Fruit fly (Drosophila melanogaster) whole organism, embryonic: ENCODE measurements around the gene bab2.

Experiments
- CG10543 ChIP-seq: fragments of 200-800 bp; sonication (Bioruptor generic); optimal IDR thresholded peaks from 3 replicates; lab custom pipeline; 2017; ENCODE audit warnings: missing biosample characterization, mild to moderate bottlenecking, missing genetic modification characterization, moderate library complexity
- CG10979 ChIP-seq: fragments of 200-800 bp; sonication (Bioruptor generic); optimal IDR thresholded peaks from 2 replicates; lab custom pipeline; 2018; ENCODE audit warnings: missing biosample characterization, mild to moderate bottlenecking, missing genetic modification characterization, moderate library complexity
- CG17361 ChIP-seq: fragments of 200-800 bp; sonication (Bioruptor generic); IDR thresholded peaks from 3 replicates; pipeline ENCODE4 v1.3.6; 2022; ENCODE audit warnings: missing biosample characterization, missing genetic modification characterization
- CG18764 ChIP-seq: fragments of 200-800 bp; sonication (Bioruptor generic); optimal IDR thresholded peaks from 3 replicates; lab custom pipeline; 2016; ENCODE audit warnings: missing biosample characterization, missing genetic modification characterization
- CG33213 ChIP-seq: fragments of 200-800 bp; sonication (Bioruptor generic); optimal IDR thresholded peaks from 3 replicates; lab custom pipeline; 2016; ENCODE audit warnings: missing biosample characterization, missing genetic modification characterization
- CG33557 ChIP-seq: fragments of 200-800 bp; sonication (Bioruptor generic); optimal IDR thresholded peaks from 2 replicates; lab custom pipeline; 2019; ENCODE audit warnings: missing biosample characterization, mild to moderate bottlenecking, missing genetic modification characterization, moderate library complexity
- CG3847 ChIP-seq: fragments of 200-800 bp; sonication (Bioruptor generic); IDR thresholded peaks from 2 replicates; pipeline ENCODE4 v1.3.6; 2022; ENCODE audit warnings: missing biosample characterization, missing genetic modification characterization
- CG5180 ChIP-seq: fragments of 200-800 bp; sonication (Bioruptor generic); optimal IDR thresholded peaks from 3 replicates; lab custom pipeline; 2017; ENCODE audit warnings: missing biosample characterization, missing genetic modification characterization, mild to moderate bottlenecking, moderate library complexity, missing genetic modification reagents
- CG6683 ChIP-seq: fragments of 200-800 bp; sonication (Bioruptor generic); optimal IDR thresholded peaks from 2 replicates; lab custom pipeline; 2017; ENCODE audit warnings: missing biosample characterization, mild to moderate bottlenecking, missing genetic modification characterization, missing genetic modification reagents
- CG6689 ChIP-seq: fragments of 200-800 bp; sonication (Bioruptor generic); IDR thresholded peaks from 2 replicates; pipeline ENCODE4 v1.3.6; 2022; ENCODE audit warnings: missing biosample characterization, missing genetic modification characterization
- CG7745 ChIP-seq: fragments of 200-800 bp; sonication (Bioruptor generic); optimal IDR thresholded peaks from 2 replicates; lab custom pipeline; 2018; ENCODE audit warnings: missing biosample characterization, mild to moderate bottlenecking, missing genetic modification characterization, moderate library complexity
- CG8478 ChIP-seq: fragments of >200 bp; optimal IDR thresholded peaks from 2 replicates; lab custom pipeline; 2018
- CG9817 ChIP-seq: fragments of 200-800 bp; sonication (Bioruptor generic); optimal IDR thresholded peaks from 2 replicates; lab custom pipeline; 2018; ENCODE audit warnings: missing biosample characterization, mild to moderate bottlenecking, missing genetic modification characterization, moderate library complexity
- CG9876 ChIP-seq: fragments of 200-800 bp; sonication (Bioruptor generic); optimal IDR thresholded peaks from 2 replicates; lab custom pipeline; 2016; ENCODE audit warnings: missing biosample characterization, missing genetic modification characterization
- CTCF ChIP-seq: fragments of 200-800 bp; sonication (Bioruptor generic); optimal IDR thresholded peaks from 2 replicates; lab custom pipeline; 2017; ENCODE audit warnings: missing biosample characterization, mild to moderate bottlenecking, missing genetic modification characterization, moderate library complexity
- Dip2 ChIP-seq: fragments of 200-800 bp; sonication (Bioruptor generic); IDR thresholded peaks from 2 replicates; pipeline ENCODE4 v1.3.6; 2022; ENCODE audit warnings: missing biosample characterization, missing genetic modification characterization
- Dll ChIP-seq: fragments of 200-800 bp; sonication (Bioruptor generic); IDR thresholded peaks from 4 replicates; pipeline ENCODE4 v1.3.6; 2022; ENCODE audit warnings: missing biosample characterization, missing genetic modification characterization; ENCODE audit not compliant: partially characterized antibody
- Fer1 ChIP-seq: fragments of 200-800 bp; sonication (Bioruptor generic); optimal IDR thresholded peaks from 2 replicates; lab custom pipeline; 2017; ENCODE audit warnings: missing biosample characterization, mild to moderate bottlenecking, missing genetic modification characterization
- H15 ChIP-seq: fragments of 200-800 bp; sonication (Bioruptor generic); IDR thresholded peaks from 3 replicates; pipeline ENCODE4 v1.3.6; 2022; ENCODE audit warnings: missing biosample characterization, missing genetic modification characterization
- HLHmδ ChIP-seq: fragments of 200-800 bp; sonication (Bioruptor generic); optimal IDR thresholded peaks from 2 replicates; lab custom pipeline; 2018; ENCODE audit warnings: missing biosample characterization, mild to moderate bottlenecking, missing genetic modification characterization, moderate library complexity
- NC2β ChIP-seq: fragments of 200-800 bp; sonication (Bioruptor generic); optimal IDR thresholded peaks from 2 replicates; lab custom pipeline; 2016; ENCODE audit warnings: missing biosample characterization, missing genetic modification characterization
- Neu2 ChIP-seq: fragments of 200-800 bp; sonication (Bioruptor generic); optimal IDR thresholded peaks from 3 replicates; lab custom pipeline; 2016; ENCODE audit warnings: missing biosample characterization, missing genetic modification characterization, borderline replicate concordance
- Rfx ChIP-seq: fragments of 200-800 bp; sonication (Bioruptor generic); IDR thresholded peaks from 2 replicates; pipeline ENCODE4 v1.3.6; 2022; ENCODE audit warnings: missing biosample characterization, missing genetic modification characterization
- Sox100B ChIP-seq: fragments of 200-800 bp; sonication (Bioruptor generic); optimal IDR thresholded peaks from 3 replicates; lab custom pipeline; 2018; ENCODE audit warnings: missing biosample characterization, mild to moderate bottlenecking, missing genetic modification characterization
- Stat92E ChIP-seq, 3 experiments: fragments of >200 bp in 2 of 3; fragments of 200-800 bp in 1 of 3; sonication (Bioruptor generic) in 1 of 3; optimal IDR thresholded peaks; 2 replicates each; lab custom pipeline; 2017 to 2019; ENCODE audit warnings: missing biosample characterization in 3 of 3, missing genetic modification characterization in 3 of 3, mild to moderate bottlenecking in 1 of 3, moderate library complexity in 1 of 3
- az2 ChIP-seq: fragments of 200-800 bp; sonication (Bioruptor generic); optimal IDR thresholded peaks from 3 replicates; lab custom pipeline; 2016; ENCODE audit warnings: missing biosample characterization, missing genetic modification characterization
- cg ChIP-seq: fragments of 200-800 bp; sonication (Bioruptor generic); optimal IDR thresholded peaks from 3 replicates; lab custom pipeline; 2019; ENCODE audit warnings: missing biosample characterization, mild to moderate bottlenecking, missing genetic modification characterization, moderate library complexity
- chinmo ChIP-seq: fragments of 200-800 bp; sonication (Bioruptor generic); IDR thresholded peaks from 4 replicates; pipeline ENCODE4 v1.3.6; 2022; ENCODE audit warnings: missing biosample characterization, missing genetic modification characterization; ENCODE audit not compliant: partially characterized antibody
- corto ChIP-seq: fragments of 200-800 bp; sonication (Bioruptor generic); optimal IDR thresholded peaks from 2 replicates; lab custom pipeline; 2016; ENCODE audit warnings: missing biosample characterization, mild to moderate bottlenecking, missing genetic modification characterization, moderate library complexity
- ftz-f1 ChIP-seq: fragments of 200-800 bp; sonication (Bioruptor generic); optimal IDR thresholded peaks from 2 replicates; lab custom pipeline; 2016; ENCODE audit warnings: missing biosample characterization, missing genetic modification characterization
- hth ChIP-seq: fragments of >200 bp; optimal IDR thresholded peaks from 2 replicates; lab custom pipeline; 2017; ENCODE audit warnings: inconsistent platforms
- klu ChIP-seq: fragments of 200-800 bp; sonication (Bioruptor generic); IDR thresholded peaks from 2 replicates; pipeline ENCODE4 v1.3.6; 2022; ENCODE audit warnings: missing biosample characterization, missing genetic modification characterization
- lov ChIP-seq, 2 experiments: fragments of 200-800 bp in 1 of 2; fragments of >200 bp in 1 of 2; sonication (Bioruptor generic) in 1 of 2; IDR thresholded peaks in 1 of 2; optimal IDR thresholded peaks in 1 of 2; 2 replicates in 1 of 2; 3 replicates in 1 of 2; pipeline versions ENCODE4 v1.3.6 to Lab custom; 2017 to 2022; ENCODE audit warnings: missing biosample characterization in 1 of 2, missing genetic modification characterization in 1 of 2
- mam ChIP-seq: fragments of 200-800 bp; sonication (Bioruptor generic); optimal IDR thresholded peaks from 3 replicates; lab custom pipeline; 2016; ENCODE audit warnings: missing biosample characterization, missing genetic modification characterization
- pfk ChIP-seq: fragments of 200-800 bp; sonication (Bioruptor generic); optimal IDR thresholded peaks from 2 replicates; lab custom pipeline; 2018; ENCODE audit warnings: missing biosample characterization, mild to moderate bottlenecking, missing genetic modification characterization, moderate library complexity
- phol ChIP-seq: fragments of 200-800 bp; sonication (Bioruptor generic); optimal IDR thresholded peaks from 3 replicates; lab custom pipeline; 2018; ENCODE audit warnings: missing biosample characterization, mild to moderate bottlenecking, missing genetic modification characterization, moderate library complexity
- prd ChIP-seq, 3 experiments: fragments of >200 bp in 2 of 3; fragments of 200-800 bp in 1 of 3; sonication (Bioruptor generic) in 1 of 3; optimal IDR thresholded peaks in 2 of 3; IDR thresholded peaks in 1 of 3; 2 replicates in 2 of 3; 3 replicates in 1 of 3; pipeline versions ENCODE4 v1.3.6 to Lab custom; 2017 to 2022; ENCODE audit warnings: missing biosample characterization in 1 of 3, missing genetic modification characterization in 1 of 3
- rib ChIP-seq: fragments of 200-800 bp; sonication (Bioruptor generic); IDR thresholded peaks from 2 replicates; pipeline ENCODE4 v1.3.6; 2022; ENCODE audit warnings: missing biosample characterization, missing genetic modification characterization
- sc ChIP-seq, 3 experiments: fragments of >200 bp in 2 of 3; fragments of 200-800 bp in 1 of 3; sonication (Bioruptor generic) in 1 of 3; optimal IDR thresholded peaks; 2 replicates in 2 of 3; 3 replicates in 1 of 3; lab custom pipeline; 2017; ENCODE audit warnings: mild to moderate bottlenecking in 1 of 3, missing biosample characterization in 1 of 3, missing genetic modification characterization in 1 of 3, missing genetic modification reagents in 1 of 3
- seq ChIP-seq: fragments of 200-800 bp; sonication (Bioruptor generic); IDR thresholded peaks from 2 replicates; pipeline ENCODE4 v1.3.6; 2022; ENCODE audit warnings: missing biosample characterization, missing genetic modification characterization
- slp2 ChIP-seq: fragments of 200-800 bp; sonication (Bioruptor generic); optimal IDR thresholded peaks from 2 replicates; lab custom pipeline; 2016; ENCODE audit warnings: missing biosample characterization, missing genetic modification characterization
- sob ChIP-seq: fragments of 200-800 bp; sonication (Bioruptor generic); IDR thresholded peaks from 2 replicates; pipeline ENCODE4 v1.3.6; 2022; ENCODE audit warnings: missing biosample characterization, missing genetic modification characterization
- stwl ChIP-seq: fragments of 200-800 bp; sonication (Bioruptor generic); optimal IDR thresholded peaks from 3 replicates; lab custom pipeline; 2018; ENCODE audit warnings: missing biosample characterization, mild to moderate bottlenecking, missing genetic modification characterization, moderate library complexity
- trem ChIP-seq: fragments of 200-800 bp; optimal IDR thresholded peaks from 3 replicates; lab custom pipeline; 2019; ENCODE audit warnings: missing biosample characterization, mild to moderate bottlenecking, missing genetic modification characterization, moderate library complexity
- ttk ChIP-seq: fragments of 200-800 bp; sonication (Bioruptor generic); IDR thresholded peaks from 2 replicates; pipeline ENCODE4 v2.1.2; 2022; ENCODE audit warnings: missing biosample characterization, missing genetic modification characterization
- tx ChIP-seq: fragments of 200-800 bp; sonication (Bioruptor generic); optimal IDR thresholded peaks from 2 replicates; lab custom pipeline; 2016; ENCODE audit warnings: missing biosample characterization, missing genetic modification characterization
- unpg ChIP-seq: fragments of 200-800 bp; sonication (Bioruptor generic); optimal IDR thresholded peaks from 3 replicates; lab custom pipeline; 2018; ENCODE audit warnings: missing biosample characterization, mild to moderate bottlenecking, missing genetic modification characterization, moderate library complexity

bab2 gene

dm6 chr3L:1204674-1205547 is 27.8 kb upstream of the bab2 start, which contains the start of gene CG9119 (continued):
- peak; percentile 57 for TF ChIP-seq CG9876 (GFP tag; lab: Kevin White, UChicago)
- no peak for TF ChIP-seq Dll (GFP tag; lab: Robert Waterston, UW)
- TF ChIP-seq Sox100B = peak; percentile 71
- peak; percentile 34; the same call in 1 of the 2 replicates for TF ChIP-seq ttk
- 0 out of 2 replicates have a peak, but pooled peaks have one; percentile 19 for TF ChIP-seq rib (GFP tag; lab: Robert Waterston, UW)
- TF ChIP-seq pfk = no peak
- TF ChIP-seq CG10543 (GFP tag; lab: Kevin White, UChicago) = peak; percentile 84
- TF ChIP-seq CTCF (GFP tag; lab: Kevin White, UChicago) = no peak
- TF ChIP-seq Dip2 (GFP tag; lab: Robert Waterston, UW) = peak; percentile 11; the same call in 1 of the 2 replicates
- TF ChIP-seq phol (tag; lab: Kevin White, UChicago) = peak; percentile 60
- no peak for TF ChIP-seq stwl (tag; lab: Kevin White, UChicago)
- no peak for TF ChIP-seq CG8478
- TF ChIP-seq CG5180 (GFP tag; lab: Kevin White, UChicago) = peak; percentile 41
- TF ChIP-seq ftz-f1 (GFP tag; lab: Kevin White, UChicago) = no peak
- TF ChIP-seq CG33213 (GFP tag; lab: Kevin White, UChicago) = no peak
- TF ChIP-seq tx (GFP tag; lab: Kevin White, UChicago) = peak; percentile 49
- TF ChIP-seq Rfx (GFP tag; lab: Robert Waterston, UW) = peak; percentile 57; the same call in 1 of the 2 replicates
- TF ChIP-seq CG6689 (GFP tag; lab: Robert Waterston, UW) = peak; percentile 53
- peak; percentile 38; the same call in 1 of the 2 replicates for TF ChIP-seq sob
- peak; percentile 53 for TF ChIP-seq unpg (GFP tag; lab: Kevin White, UChicago)
- TF ChIP-seq HLHmδ (GFP tag; lab: Kevin White, UChicago) = peak; percentile 36
- no peak for TF ChIP-seq CG18764 (GFP tag; lab: Kevin White, UChicago)
- peak; percentile 76 for TF ChIP-seq Fer1 (GFP tag; lab: Kevin White, UChicago)
- TF ChIP-seq slp2 (GFP tag; lab: Kevin White, UChicago) = peak; percentile 62
- TF ChIP-seq mam (GFP tag; lab: Kevin White, UChicago) = peak; percentile 80
- TF ChIP-seq klu (GFP tag; lab: Robert Waterston, UW) = peak; percentile 41; the same call in 1 of the 2 replicates
- TF ChIP-seq trem (tag; lab: Kevin White, UChicago) = peak; percentile 11
- peak; percentile 44 for TF ChIP-seq CG9817 (tag; lab: Kevin White, UChicago)
- no peak for TF ChIP-seq hth (lab: Kevin White, UChicago)
- TF ChIP-seq sc (optimal IDR thresholded peaks at IDR 0.05; lab: Kevin White, UChicago) = no peak
- peak; percentile 32 for TF ChIP-seq sc (GFP tag; optimal IDR thresholded peaks at IDR 0.05; lab: Kevin White, UChicago)
- no peak for TF ChIP-seq Neu2 (GFP tag; lab: Kevin White, UChicago)
- TF ChIP-seq CG6683 = peak; percentile 54
- TF ChIP-seq CG10979 = peak; percentile 50
- TF ChIP-seq CG7745 (tag; lab: Kevin White, UChicago) = peak; percentile 11
- peak; percentile 44; the same call in 1 of the 2 replicates for TF ChIP-seq seq
- TF ChIP-seq cg (GFP tag; lab: Kevin White, UChicago) = no peak
- TF ChIP-seq prd (optimal IDR thresholded peaks at IDR 0.05; lab: Kevin White, UChicago) = no peak
- TF ChIP-seq prd (GFP tag; IDR thresholded peaks at IDR 0.05; lab: Robert Waterston, UW) = peak; percentile 70; the same call in 2 of the 3 replicates
- TF ChIP-seq H15 = 0 out of 3 replicates have a peak, but pooled peaks have one; percentile 12
- TF ChIP-seq az2 (GFP tag; lab: Kevin White, UChicago) = peak; percentile 42
- peak; percentile 75 for TF ChIP-seq CG33557 (GFP tag; lab: Kevin White, UChicago)
- no peak for TF ChIP-seq lov (optimal IDR thresholded peaks at IDR 0.05; lab: Kevin White, UChicago)
- no peak for TF ChIP-seq lov (GFP tag; IDR thresholded peaks at IDR 0.05; lab: Robert Waterston, UW)
- TF ChIP-seq corto (GFP tag; lab: Kevin White, UChicago) = no peak
- no peak for TF ChIP-seq Stat92E (GFP tag; optimal IDR thresholded peaks at IDR 0.05; lab: Kevin White, UChicago)
- 0 out of 4 replicates have a peak, but pooled peaks have one; percentile 33 for TF ChIP-seq chinmo
- peak; percentile 52; the same call in 1 of the 2 replicates for TF ChIP-seq CG3847 (GFP tag; lab: Robert Waterston, UW)
- TF ChIP-seq NC2β (GFP tag; lab: Kevin White, UChicago) = peak; percentile 27
- peak; percentile 82 for TF ChIP-seq CG17361
